Fruit fly (Drosophila melanogaster) whole organism, embryonic: ENCODE results near the gene Spps.

Experiments
- Asciz ChIP-seq: fragments of 200-800 bp; sonication (Bioruptor generic); optimal IDR thresholded peaks from 2 replicates; lab custom pipeline; 2017; ENCODE audit warnings: missing biosample characterization, mild to moderate bottlenecking, missing genetic modification characterization, missing genetic modification reagents
- Blimp-1 ChIP-seq: fragments of 200-800 bp; sonication (Bioruptor generic); optimal IDR thresholded peaks from 3 replicates; lab custom pipeline; 2018; ENCODE audit warnings: missing biosample characterization, missing genetic modification characterization, mild to moderate bottlenecking, moderate library complexity, missing genetic modification reagents
- CG10565 ChIP-seq: fragments of 200-800 bp; sonication (Bioruptor generic); optimal IDR thresholded peaks from 3 replicates; lab custom pipeline; 2016; ENCODE audit warnings: missing biosample characterization, mild to moderate bottlenecking, missing genetic modification characterization
- CG12071 ChIP-seq: fragments of 200-800 bp; sonication (Bioruptor generic); optimal IDR thresholded peaks from 3 replicates; lab custom pipeline; 2018; ENCODE audit warnings: missing biosample characterization, mild to moderate bottlenecking, missing genetic modification characterization
- CG12769 ChIP-seq: fragments of 200-800 bp; sonication (Bioruptor generic); optimal IDR thresholded peaks from 2 replicates; lab custom pipeline; 2019; ENCODE audit warnings: missing biosample characterization, mild to moderate bottlenecking, missing genetic modification characterization, moderate library complexity
- CG14441 ChIP-seq: fragments of 200-800 bp; sonication (Bioruptor generic); IDR thresholded peaks from 2 replicates; pipeline ENCODE4 v1.3.6; 2022; ENCODE audit warnings: missing biosample characterization, missing genetic modification characterization
- CG14965 ChIP-seq: fragments of 200-800 bp; sonication (Bioruptor generic); optimal IDR thresholded peaks from 2 replicates; lab custom pipeline; 2016; ENCODE audit warnings: missing biosample characterization, missing genetic modification characterization, borderline replicate concordance
- CG17328 ChIP-seq: fragments of 200-800 bp; sonication (Bioruptor generic); IDR thresholded peaks from 2 replicates; pipeline ENCODE4 v1.3.6; 2022; ENCODE audit warnings: missing biosample characterization, missing genetic modification characterization
- CG17912 ChIP-seq: fragments of 200-800 bp; sonication (Bioruptor generic); optimal IDR thresholded peaks from 2 replicates; lab custom pipeline; 2018; ENCODE audit warnings: missing biosample characterization, mild to moderate bottlenecking, missing genetic modification characterization
- CG30020 ChIP-seq: fragments of 200-800 bp; optimal IDR thresholded peaks from 2 replicates; lab custom pipeline; 2019; ENCODE audit warnings: missing biosample characterization, mild to moderate bottlenecking, missing genetic modification characterization, moderate library complexity
- CG3281 ChIP-seq: fragments of 200-800 bp; sonication (Bioruptor generic); optimal IDR thresholded peaks from 3 replicates; lab custom pipeline; 2017; ENCODE audit warnings: missing biosample characterization, mild to moderate bottlenecking, missing genetic modification characterization
- CG33213 ChIP-seq: fragments of 200-800 bp; sonication (Bioruptor generic); optimal IDR thresholded peaks from 3 replicates; lab custom pipeline; 2016; ENCODE audit warnings: missing biosample characterization, missing genetic modification characterization
- CG3407 ChIP-seq: fragments of 200-800 bp; sonication (Bioruptor generic); optimal IDR thresholded peaks from 2 replicates; lab custom pipeline; 2018; ENCODE audit warnings: missing biosample characterization, mild to moderate bottlenecking, missing genetic modification characterization
- CG34422 ChIP-seq: fragments of 200-800 bp; sonication (Bioruptor generic); IDR thresholded peaks from 3 replicates; pipeline ENCODE4 v1.3.6; 2022; ENCODE audit warnings: missing biosample characterization, missing genetic modification characterization
- CG3726 ChIP-seq: fragments of 200-800 bp; sonication (Bioruptor generic); IDR thresholded peaks from 3 replicates; pipeline ENCODE4, ENCODE4 v1.3.6; 2022; ENCODE audit warnings: missing biosample characterization, missing genetic modification characterization
- CG4617 ChIP-seq: fragments of 200-800 bp; sonication (Bioruptor generic); optimal IDR thresholded peaks from 3 replicates; lab custom pipeline; 2016; ENCODE audit warnings: missing biosample characterization, missing genetic modification characterization, borderline replicate concordance
- CG7928 ChIP-seq: fragments of 200-800 bp; sonication (Bioruptor generic); optimal IDR thresholded peaks from 2 replicates; lab custom pipeline; 2017; ENCODE audit warnings: missing biosample characterization, mild to moderate bottlenecking, missing genetic modification characterization
- CG9609 ChIP-seq: fragments of 200-800 bp; sonication (Bioruptor generic); optimal IDR thresholded peaks from 3 replicates; lab custom pipeline; 2016; ENCODE audit warnings: missing biosample characterization, missing genetic modification characterization
- CG9797 ChIP-seq: fragments of 200-800 bp; sonication (Bioruptor generic); optimal IDR thresholded peaks from 3 replicates; lab custom pipeline; 2018; ENCODE audit warnings: missing biosample characterization, mild to moderate bottlenecking, missing genetic modification characterization
- CrebB ChIP-seq: fragments of 200-800 bp; sonication (Bioruptor generic); optimal IDR thresholded peaks from 3 replicates; lab custom pipeline; 2018; ENCODE audit warnings: missing biosample characterization, mild to moderate bottlenecking, missing genetic modification characterization
- D19B ChIP-seq: fragments of 200-800 bp; sonication (Bioruptor generic); optimal IDR thresholded peaks from 2 replicates; lab custom pipeline; 2017; ENCODE audit warnings: missing biosample characterization, mild to moderate bottlenecking, missing genetic modification characterization
- Dip3 ChIP-seq: fragments of 200-800 bp; sonication (Bioruptor generic); optimal IDR thresholded peaks from 3 replicates; lab custom pipeline; 2016; ENCODE audit warnings: missing biosample characterization, missing genetic modification characterization
- Dll ChIP-seq: fragments of 200-800 bp; sonication (Bioruptor generic); IDR thresholded peaks from 4 replicates; pipeline ENCODE4 v1.3.6; 2022; ENCODE audit warnings: missing biosample characterization, missing genetic modification characterization; ENCODE audit not compliant: partially characterized antibody
- E2f2 ChIP-seq: fragments of 200-800 bp; sonication (Bioruptor generic); IDR thresholded peaks from 2 replicates; pipeline ENCODE4 v1.3.6; 2022; ENCODE audit warnings: missing biosample characterization, missing genetic modification characterization
- Eip74EF ChIP-seq, 2 experiments: fragments of 200-800 bp in 1 of 2; fragments of >200 bp in 1 of 2; sonication (Bioruptor generic) in 1 of 2; optimal IDR thresholded peaks; 2 replicates each; lab custom pipeline; 2017 to 2019; ENCODE audit warnings: missing biosample characterization in 2 of 2, missing genetic modification characterization in 2 of 2, mild to moderate bottlenecking in 1 of 2, moderate library complexity in 1 of 2
- Ets65A ChIP-seq: fragments of 200-800 bp; sonication (Bioruptor generic); peaks from one replicate; lab custom pipeline; 2016; ENCODE audit warnings: missing biosample characterization, missing genetic modification characterization
- Fer1 ChIP-seq: fragments of 200-800 bp; sonication (Bioruptor generic); optimal IDR thresholded peaks from 2 replicates; lab custom pipeline; 2017; ENCODE audit warnings: missing biosample characterization, mild to moderate bottlenecking, missing genetic modification characterization
- MESR4 ChIP-seq: fragments of 200-800 bp; sonication (Bioruptor generic); optimal IDR thresholded peaks from 2 replicates; lab custom pipeline; 2018; ENCODE audit warnings: missing biosample characterization, mild to moderate bottlenecking, missing genetic modification characterization, moderate library complexity
- MTF-1 ChIP-seq: fragments of 200-800 bp; sonication (Bioruptor generic); optimal IDR thresholded peaks from 2 replicates; lab custom pipeline; 2018; ENCODE audit warnings: missing biosample characterization, mild to moderate bottlenecking, missing genetic modification characterization, borderline replicate concordance
- Med ChIP-seq: fragments of 200-800 bp; sonication (Bioruptor generic); peaks from one replicate; lab custom pipeline; 2016; ENCODE audit warnings: missing biosample characterization, missing genetic modification characterization, mild to moderate bottlenecking, inconsistent platforms, moderate library complexity
- NC2β ChIP-seq: fragments of 200-800 bp; sonication (Bioruptor generic); optimal IDR thresholded peaks from 2 replicates; lab custom pipeline; 2016; ENCODE audit warnings: missing biosample characterization, missing genetic modification characterization
- Spps ChIP-seq: fragments of 200-800 bp; sonication (Bioruptor generic); optimal IDR thresholded peaks from 2 replicates; lab custom pipeline; 2018; ENCODE audit warnings: missing biosample characterization, mild to moderate bottlenecking, missing genetic modification characterization
- al ChIP-seq: fragments of 200-800 bp; sonication (Bioruptor generic); IDR thresholded peaks from 2 replicates; pipeline ENCODE4 v1.3.6; 2022; ENCODE audit warnings: missing biosample characterization, missing genetic modification characterization
- br ChIP-seq: fragments of >200 bp; optimal IDR thresholded peaks from 2 replicates; lab custom pipeline; 2017
- btn ChIP-seq: fragments of 200-800 bp; sonication (Bioruptor generic); optimal IDR thresholded peaks from 2 replicates; lab custom pipeline; 2016; ENCODE audit warnings: missing biosample characterization, missing genetic modification characterization
- cad ChIP-seq: fragments of >200 bp; optimal IDR thresholded peaks from 2 replicates; lab custom pipeline; 2017; ENCODE audit warnings: missing biosample characterization, missing genetic modification characterization
- chinmo ChIP-seq: fragments of 200-800 bp; sonication (Bioruptor generic); IDR thresholded peaks from 4 replicates; pipeline ENCODE4 v1.3.6; 2022; ENCODE audit warnings: missing biosample characterization, missing genetic modification characterization; ENCODE audit not compliant: partially characterized antibody
- dm ChIP-seq: fragments of 200-800 bp; sonication (Bioruptor generic); optimal IDR thresholded peaks from 3 replicates; lab custom pipeline; 2016; ENCODE audit warnings: missing biosample characterization, missing genetic modification characterization
- dmrt11E ChIP-seq: fragments of 200-800 bp; sonication (Bioruptor generic); optimal IDR thresholded peaks from 3 replicates; lab custom pipeline; 2018; ENCODE audit warnings: missing biosample characterization, mild to moderate bottlenecking, missing genetic modification characterization, moderate library complexity
- eyg ChIP-seq: fragments of 200-800 bp; sonication (Bioruptor generic); optimal IDR thresholded peaks from 3 replicates; lab custom pipeline; 2016; ENCODE audit warnings: missing biosample characterization, missing genetic modification characterization
- ftz-f1 ChIP-seq: fragments of 200-800 bp; sonication (Bioruptor generic); optimal IDR thresholded peaks from 2 replicates; lab custom pipeline; 2016; ENCODE audit warnings: missing biosample characterization, missing genetic modification characterization
- grn ChIP-seq: fragments of 200-800 bp; sonication (Bioruptor generic); optimal IDR thresholded peaks from 3 replicates; lab custom pipeline; 2017; ENCODE audit warnings: missing biosample characterization, missing genetic modification characterization
- gro ChIP-seq: fragments of 200-800 bp; sonication (Bioruptor generic); optimal IDR thresholded peaks from 2 replicates; lab custom pipeline; 2016; ENCODE audit warnings: missing biosample characterization, missing genetic modification characterization
- hbn ChIP-seq: fragments of 200-800 bp; sonication (Bioruptor generic); IDR thresholded peaks from 2 replicates; pipeline ENCODE4 v1.3.6; 2022; ENCODE audit warnings: missing biosample characterization, missing genetic modification characterization; ENCODE audit not compliant: partially characterized antibody
- lilli ChIP-seq: fragments of 200-800 bp; sonication (Bioruptor generic); optimal IDR thresholded peaks from 3 replicates; lab custom pipeline; 2016; ENCODE audit warnings: missing biosample characterization, missing genetic modification characterization
- oc ChIP-seq: fragments of 200-800 bp; sonication (Bioruptor generic); optimal IDR thresholded peaks from 2 replicates; lab custom pipeline; 2018; ENCODE audit warnings: missing biosample characterization, mild to moderate bottlenecking, missing genetic modification characterization, moderate library complexity
- otp ChIP-seq: fragments of 200-800 bp; sonication (Bioruptor generic); IDR thresholded peaks from 3 replicates; pipeline ENCODE4, ENCODE4 v1.3.6; 2022; ENCODE audit warnings: missing biosample characterization, missing genetic modification characterization
- scrt ChIP-seq: fragments of 200-800 bp; sonication (Bioruptor generic); optimal IDR thresholded peaks from 2 replicates; lab custom pipeline; 2018; ENCODE audit warnings: missing biosample characterization, mild to moderate bottlenecking, missing genetic modification characterization, moderate library complexity
- seq ChIP-seq: fragments of 200-800 bp; sonication (Bioruptor generic); IDR thresholded peaks from 2 replicates; pipeline ENCODE4 v1.3.6; 2022; ENCODE audit warnings: missing biosample characterization, missing genetic modification characterization
- tio ChIP-seq: fragments of 200-800 bp; sonication (Bioruptor generic); optimal IDR thresholded peaks from 2 replicates; lab custom pipeline; 2017; ENCODE audit warnings: missing biosample characterization, missing genetic modification characterization, inconsistent platforms
- trem ChIP-seq: fragments of 200-800 bp; optimal IDR thresholded peaks from 3 replicates; lab custom pipeline; 2019; ENCODE audit warnings: missing biosample characterization, mild to moderate bottlenecking, missing genetic modification characterization, moderate library complexity

Spps gene

DNA sequence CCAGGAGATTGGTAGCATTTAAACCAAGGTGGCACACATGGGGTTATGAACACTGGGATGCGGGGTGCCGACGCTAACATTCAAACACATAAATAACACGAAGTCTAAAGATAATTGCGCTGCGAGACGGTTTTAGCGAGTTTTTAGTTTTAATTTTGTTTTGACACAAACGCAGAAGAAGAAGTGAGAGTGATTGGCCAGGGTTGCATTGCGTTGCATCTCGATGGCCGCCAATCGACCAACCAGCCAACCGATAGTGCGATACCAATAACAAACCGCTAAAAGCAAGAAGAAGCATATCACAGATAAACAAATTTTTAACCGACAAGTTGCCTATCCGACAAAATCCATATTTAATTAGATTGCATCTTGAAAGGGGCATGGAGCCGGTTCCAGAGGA lies at the start of gene Spps, which contains the start of gene CG13609:
Spps (minus strand) TSS at position 191 of the 400 bp plus-strand sequence.
CG13609 (plus strand) TSS at position 280 of the 400 bp plus-strand sequence.
- TF ChIP-seq Med (GFP tag; lab: Kevin White, UChicago) (peak; percentile 87), grn (GFP tag; lab: Kevin White, UChicago) (peak; percentile 65), CG34422 (GFP tag; lab: Robert Waterston, UW) (peak; percentile 42; the same call in 1 of the 3 replicates), scrt (GFP tag; lab: Kevin White, UChicago) (no peak), Fer1 (peak; percentile 24), cad (GFP tag; lab: Kevin White, UChicago) (no peak), CG3726 (GFP tag; lab: Robert Waterston, UW) (no peak), Dll (GFP tag; lab: Robert Waterston, UW) (peak; percentile 84), E2f2 (GFP tag; lab: Robert Waterston, UW) (peak; percentile 72), Asciz (no peak), Eip74EF (GFP tag; optimal IDR thresholded peaks at IDR 0.05; lab: Kevin White, UChicago) (no peak), tio (GFP tag; lab: Kevin White, UChicago) (no peak), trem (peak; percentile 88), chinmo (GFP tag; lab: Robert Waterston, UW) (peak; percentile 100), Blimp-1 (peak; percentile 97), lilli (GFP tag; lab: Kevin White, UChicago) (peak; percentile 47), Spps (tag; lab: Kevin White, UChicago) (peak; percentile 52), D19B (GFP tag; lab: Kevin White, UChicago) (no peak), CG14965 (no peak), dmrt11E (tag; lab: Kevin White, UChicago) (peak; percentile 4), CG10565 (no peak), otp (GFP tag; lab: Robert Waterston, UW) (no peak), Dip3 (GFP tag; lab: Kevin White, UChicago) (no peak), dm (GFP tag; lab: Kevin White, UChicago) (peak; percentile 14), btn (GFP tag; lab: Kevin White, UChicago) (no peak), al (GFP tag; lab: Robert Waterston, UW) (no peak), CG9797 (GFP tag; lab: Kevin White, UChicago) (peak; percentile 43), gro (peak; percentile 44), eyg (GFP tag; lab: Kevin White, UChicago) (no peak), CG17912 (GFP tag; lab: Kevin White, UChicago) (peak; percentile 25), MTF-1 (no peak), CG3281 (GFP tag; lab: Kevin White, UChicago) (peak; percentile 3), br (lab: Kevin White, UChicago) (no peak), CG14441 (GFP tag; lab: Robert Waterston, UW) (0 out of 2 replicates have a peak, but pooled peaks have one; percentile 5), seq (no peak), Ets65A (GFP tag; lab: Kevin White, UChicago) (peak; percentile 78), CG3407 (GFP tag; lab: Kevin White, UChicago) (no peak), CG4617 (peak; percentile 98), ftz-f1 (peak; percentile 26), MESR4 (GFP tag; lab: Kevin White, UChicago) (peak; percentile 87), CG7928 (GFP tag; lab: Kevin White, UChicago) (peak; percentile 74), oc (tag; lab: Kevin White, UChicago) (no peak), CG12769 (tag; lab: Kevin White, UChicago) (no peak), CG30020 (tag; lab: Kevin White, UChicago) (peak; percentile 48), CrebB (tag; lab: Kevin White, UChicago) (peak; percentile 40), hbn (peak; percentile 95), CG33213 (GFP tag; lab: Kevin White, UChicago) (no peak), CG17328 (GFP tag; lab: Robert Waterston, UW) (0 out of 2 replicates have a peak, but pooled peaks have one; percentile 13), CG9609 (GFP tag; lab: Kevin White, UChicago) (peak; percentile 3), NC2β (GFP tag; lab: Kevin White, UChicago) (peak; percentile 36), CG12071 (GFP tag; lab: Kevin White, UChicago) (no peak)
